Worm (Caenorhabditis elegans) whole organism, L1 larva: ENCODE results near the gene F33E11.2.

Experiments
- C04F5.9 ChIP-seq: sonication (generic microtip); optimal IDR thresholded peaks from 2 replicates; lab custom pipeline; 2016; ENCODE audit warnings: missing genetic modification characterization, missing compliant biosample characterization
- F16B12.6 ChIP-seq: fragments of 150-350 bp; optimal IDR thresholded peaks from 2 replicates; lab custom pipeline; 2014; ENCODE audit warnings: missing biosample characterization, missing genetic modification characterization
- Y116A8C.19 ChIP-seq: sonication (generic microtip); optimal IDR thresholded peaks from 2 replicates; lab custom pipeline; 2016; ENCODE audit warnings: missing compliant biosample characterization, missing genetic modification characterization, borderline replicate concordance
- ceh-63 ChIP-seq: fragments of 200-800 bp; sonication (Bioruptor generic); optimal IDR thresholded peaks from 2 replicates; lab custom pipeline; 2018; ENCODE audit warnings: mild to moderate bottlenecking, missing genetic modification characterization, missing compliant biosample characterization
- ceh-8 ChIP-seq: fragments of 200-800 bp; sonication (Bioruptor generic); optimal IDR thresholded peaks from 2 replicates; lab custom pipeline; 2018; ENCODE audit warnings: mild to moderate bottlenecking, missing genetic modification characterization, moderate library complexity, missing compliant biosample characterization
- ceh-90 ChIP-seq: sonication (generic microtip); optimal IDR thresholded peaks from 2 replicates; lab custom pipeline; 2016; ENCODE audit warnings: missing genetic modification characterization, missing compliant biosample characterization
- ces-1 ChIP-seq: fragments of 150-350 bp; optimal IDR thresholded peaks from 2 replicates; lab custom pipeline; 2014; ENCODE audit warnings: missing biosample characterization, missing genetic modification reagents, missing genetic modification characterization
- dpl-1 ChIP-seq, 3 experiments: fragments of 150-350 bp in 2 of 3; sonication (generic microtip) in 1 of 3; optimal IDR thresholded peaks; 2 replicates each; lab custom pipeline; 2014 to 2017; ENCODE audit warnings: missing biosample characterization in 3 of 3, missing genetic modification characterization in 3 of 3, missing genetic modification reagents in 3 of 3
- efl-1 ChIP-seq, 4 experiments: fragments of 150-350 bp; optimal IDR thresholded peaks in 3 of 4; peaks in 1 of 4; 1 replicate in 1 of 4; 2 replicates in 3 of 4; lab custom pipeline; 2014; ENCODE audit warnings: missing biosample characterization in 2 of 4, missing genetic modification characterization in 2 of 4, missing genetic modification reagents in 2 of 4
- efl-3 ChIP-seq: fragments of 200-800 bp; sonication (Bioruptor generic); optimal IDR thresholded peaks from 2 replicates; lab custom pipeline; 2018; ENCODE audit warnings: mild to moderate bottlenecking, missing genetic modification characterization, missing compliant biosample characterization
- egl-13 ChIP-seq: sonication (generic microtip); optimal IDR thresholded peaks from 2 replicates; lab custom pipeline; 2016; ENCODE audit warnings: missing genotype, missing genetic modification reagents, missing genetic modification characterization, missing compliant biosample characterization
- egl-27 ChIP-seq, 2 experiments: fragments of 150-350 bp in 1 of 2; sonication (generic microtip); optimal IDR thresholded peaks; 3 replicates each; lab custom pipeline; 2017 to 2018; ENCODE audit warnings: missing biosample characterization in 2 of 2, missing genetic modification characterization in 2 of 2, missing genetic modification reagents in 2 of 2
- elt-2 ChIP-seq: sonication (generic microtip); optimal IDR thresholded peaks from 2 replicates; lab custom pipeline; 2016; ENCODE audit warnings: missing genetic modification characterization, mild to moderate bottlenecking, inconsistent platforms, missing compliant biosample characterization, missing genetic modification reagents
- ets-5 ChIP-seq: fragments of 200-800 bp; sonication (Bioruptor generic); IDR thresholded peaks from 2 replicates; pipeline ENCODE4 v1.3.6; 2022; ENCODE audit warnings: missing genetic modification characterization, missing compliant biosample characterization
- fkh-10 ChIP-seq: sonication (generic microtip); optimal IDR thresholded peaks from 2 replicates; lab custom pipeline; 2017; ENCODE audit warnings: missing biosample characterization, missing genetic modification reagents, missing genetic modification characterization
- fos-1 ChIP-seq: fragments of 150-350 bp; optimal IDR thresholded peaks from 2 replicates; lab custom pipeline; 2014; ENCODE audit warnings: missing biosample characterization, missing genetic modification characterization
- hlh-17 ChIP-seq: fragments of 200-800 bp; sonication (Bioruptor generic); optimal IDR thresholded peaks from 2 replicates; lab custom pipeline; 2018; ENCODE audit warnings: missing genetic modification characterization, mild to moderate bottlenecking, missing compliant biosample characterization, moderate library complexity, borderline replicate concordance
- hlh-4 ChIP-seq: sonication (generic microtip); optimal IDR thresholded peaks from 2 replicates; lab custom pipeline; 2016; ENCODE audit warnings: mild to moderate bottlenecking, missing genetic modification characterization, missing compliant biosample characterization
- hpl-2 ChIP-seq: fragments of 150-350 bp; optimal IDR thresholded peaks from 2 replicates; lab custom pipeline; 2014; ENCODE audit warnings: missing biosample characterization, missing genetic modification reagents, missing genetic modification characterization
- irx-1 ChIP-seq: sonication (generic microtip); optimal IDR thresholded peaks from 2 replicates; lab custom pipeline; 2016; ENCODE audit warnings: missing genetic modification characterization, missing compliant biosample characterization
- jun-1 ChIP-seq: fragments of 150-350 bp; optimal IDR thresholded peaks from 2 replicates; lab custom pipeline; 2014; ENCODE audit warnings: missing biosample characterization, missing genetic modification reagents, missing genetic modification characterization
- lin-13 ChIP-seq: fragments of 150-350 bp; optimal IDR thresholded peaks from 2 replicates; lab custom pipeline; 2014; ENCODE audit warnings: missing biosample characterization, missing genetic modification reagents, missing genetic modification characterization
- lin-35 ChIP-seq, 2 experiments: fragments of 150-350 bp; optimal IDR thresholded peaks; 2 replicates each; lab custom pipeline; 2014; ENCODE audit warnings: missing biosample characterization in 2 of 2, missing genetic modification characterization in 2 of 2, missing genetic modification reagents in 2 of 2
- lin-39 ChIP-seq: fragments of 150-350 bp; optimal IDR thresholded peaks from 2 replicates; lab custom pipeline; 2014; ENCODE audit warnings: missing biosample characterization, missing genetic modification reagents, missing genetic modification characterization
- lir-3 ChIP-seq: sonication (generic microtip); optimal IDR thresholded peaks from 2 replicates; lab custom pipeline; 2016; ENCODE audit warnings: mild to moderate bottlenecking, missing genetic modification characterization, moderate library complexity, missing compliant biosample characterization; ENCODE audit not compliant: poor library complexity
- lsy-2 ChIP-seq, 2 experiments: fragments of 150-350 bp; optimal IDR thresholded peaks; 2 replicates each; lab custom pipeline; 2014; ENCODE audit warnings: missing biosample characterization in 2 of 2, missing genetic modification characterization in 2 of 2
- mab-9 ChIP-seq: fragments of 200-800 bp; sonication (Bioruptor generic); IDR thresholded peaks from 2 replicates; pipeline ENCODE4 v1.3.6; 2022; ENCODE audit warnings: missing genetic modification reagents, missing genetic modification characterization, missing compliant biosample characterization
- mdl-1 ChIP-seq, 2 experiments: fragments of 150-350 bp; optimal IDR thresholded peaks; 2 replicates each; lab custom pipeline; 2014 to 2017; ENCODE audit warnings: missing biosample characterization in 2 of 2, missing genetic modification characterization in 2 of 2, inconsistent platforms in 1 of 2
- mep-1 ChIP-seq: fragments of 150-350 bp; optimal IDR thresholded peaks from 2 replicates; lab custom pipeline; 2014; ENCODE audit warnings: missing biosample characterization, missing genetic modification characterization
- nhr-12 ChIP-seq: sonication (generic microtip); optimal IDR thresholded peaks from 2 replicates; lab custom pipeline; 2017; ENCODE audit warnings: missing biosample characterization, missing genetic modification characterization
- nhr-19 ChIP-seq: fragments of 200-800 bp; sonication (Bioruptor generic); conservative IDR thresholded peaks from 2 replicates; pipeline ENCODE4 v1.3.6; 2022; ENCODE audit warnings: missing genetic modification characterization, missing compliant biosample characterization
- nhr-20 ChIP-seq: sonication (generic microtip); optimal IDR thresholded peaks from 2 replicates; lab custom pipeline; 2016; ENCODE audit warnings: mild to moderate bottlenecking, missing genetic modification characterization, missing compliant biosample characterization
- nhr-47 ChIP-seq: sonication (generic microtip); optimal IDR thresholded peaks from 2 replicates; lab custom pipeline; 2016; ENCODE audit warnings: mild to moderate bottlenecking, missing genetic modification characterization, moderate library complexity, missing compliant biosample characterization
- nhr-71 ChIP-seq: sonication (generic microtip); optimal IDR thresholded peaks from 2 replicates; lab custom pipeline; 2016; ENCODE audit warnings: mild to moderate bottlenecking, missing genetic modification characterization, moderate library complexity, missing compliant biosample characterization
- nhr-76 ChIP-seq: sonication (generic microtip); optimal IDR thresholded peaks from 2 replicates; lab custom pipeline; 2017; ENCODE audit warnings: missing biosample characterization, missing genetic modification characterization
- nhr-77 ChIP-seq: fragments of 150-350 bp; optimal IDR thresholded peaks from 2 replicates; lab custom pipeline; 2014; ENCODE audit warnings: missing biosample characterization, missing genetic modification characterization
- nhr-84 ChIP-seq: sonication (generic microtip); optimal IDR thresholded peaks from 2 replicates; lab custom pipeline; 2017; ENCODE audit warnings: missing biosample characterization, missing genetic modification characterization
- nhr-90 ChIP-seq: sonication (generic microtip); optimal IDR thresholded peaks from 2 replicates; lab custom pipeline; 2016; ENCODE audit warnings: mild to moderate bottlenecking, missing genetic modification characterization, missing compliant biosample characterization; ENCODE audit not compliant: poor library complexity
- pag-3 ChIP-seq: sonication (generic microtip); optimal IDR thresholded peaks from 2 replicates; lab custom pipeline; 2017; ENCODE audit warnings: missing genetic modification characterization, mild to moderate bottlenecking, missing compliant biosample characterization, antibody characterized with exemption, borderline replicate concordance; ENCODE audit not compliant: insufficient read depth
- pax-3 ChIP-seq: fragments of 200-800 bp; sonication (Bioruptor generic); optimal IDR thresholded peaks from 2 replicates; lab custom pipeline; 2018; ENCODE audit warnings: mild to moderate bottlenecking, missing genetic modification characterization, moderate library complexity, missing compliant biosample characterization
- pqm-1 ChIP-seq: sonication (generic microtip); optimal IDR thresholded peaks from 3 replicates; lab custom pipeline; 2017; ENCODE audit warnings: missing biosample characterization, missing genetic modification characterization
- skn-1 ChIP-seq: fragments of 150-350 bp; optimal IDR thresholded peaks from 2 replicates; lab custom pipeline; 2014; ENCODE audit warnings: missing biosample characterization, missing genetic modification characterization
- sptf-1 ChIP-seq: fragments of 150-350 bp; optimal IDR thresholded peaks from 2 replicates; lab custom pipeline; 2014; ENCODE audit warnings: missing biosample characterization, missing genetic modification characterization
- sup-37 ChIP-seq: fragments of 200-800 bp; sonication (Bioruptor generic); optimal IDR thresholded peaks from 2 replicates; lab custom pipeline; 2018; ENCODE audit warnings: mild to moderate bottlenecking, missing genetic modification characterization, missing compliant biosample characterization
- swsn-7 ChIP-seq: sonication (generic microtip); optimal IDR thresholded peaks from 2 replicates; lab custom pipeline; 2016; ENCODE audit warnings: missing genetic modification characterization, missing compliant biosample characterization
- tbx-2 ChIP-seq: sonication (generic microtip); optimal IDR thresholded peaks from 2 replicates; lab custom pipeline; 2016; ENCODE audit warnings: missing genetic modification characterization, missing compliant biosample characterization
- tlp-1 ChIP-seq: fragments of 150-350 bp; optimal IDR thresholded peaks from 2 replicates; lab custom pipeline; 2014; ENCODE audit warnings: missing biosample characterization, missing genetic modification characterization
- unc-130 ChIP-seq: fragments of 150-350 bp; optimal IDR thresholded peaks from 2 replicates; lab custom pipeline; 2017; ENCODE audit warnings: missing biosample characterization, missing genetic modification characterization, inconsistent platforms
- unc-30 ChIP-seq: sonication (generic microtip); optimal IDR thresholded peaks from 2 replicates; lab custom pipeline; 2017; ENCODE audit warnings: missing biosample characterization, missing genetic modification characterization
- unc-98 ChIP-seq: fragments of 200-800 bp; sonication (Bioruptor generic); IDR thresholded peaks from 2 replicates; pipeline ENCODE4 v1.3.6; 2022; ENCODE audit warnings: missing genetic modification characterization, missing compliant biosample characterization
- xbp-1 ChIP-seq: sonication (generic microtip); optimal IDR thresholded peaks from 2 replicates; lab custom pipeline; 2016; ENCODE audit warnings: missing genetic modification characterization, missing compliant biosample characterization
- zip-4 ChIP-seq: fragments of 200-800 bp; sonication (Bioruptor generic); optimal IDR thresholded peaks from 2 replicates; lab custom pipeline; 2018; ENCODE audit warnings: mild to moderate bottlenecking, missing genetic modification characterization, moderate library complexity, missing compliant biosample characterization
- ztf-4 ChIP-seq: fragments of 150-350 bp; optimal IDR thresholded peaks from 2 replicates; lab custom pipeline; 2014; ENCODE audit warnings: missing biosample characterization, missing genetic modification characterization

F33E11.2 gene

DNA sequence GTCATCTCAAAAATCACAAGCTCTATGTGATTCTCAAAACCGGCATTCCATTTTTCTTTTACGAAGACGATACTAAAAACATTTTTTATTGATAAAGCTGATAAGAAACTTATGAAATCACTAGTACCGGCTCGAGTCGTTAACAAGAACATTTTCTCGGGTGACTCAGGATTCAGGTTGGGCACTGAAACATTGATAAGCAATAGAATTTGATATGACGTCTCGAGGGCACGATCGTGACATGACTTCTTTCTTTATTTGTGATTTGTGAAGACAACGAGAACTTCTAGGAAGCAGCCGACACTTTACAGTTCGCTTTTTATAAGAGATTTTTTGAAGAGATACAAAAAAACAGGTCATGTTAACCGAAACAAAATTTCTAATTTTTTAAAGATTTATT, 36.0 kb downstream of the F33E11.2 start:
- TF ChIP-seq unc-30 (tag; lab: Kevin White, UChicago) (no peak), nhr-90 (tag; lab: Kevin White, UChicago) (peak; percentile 17), Y116A8C.19 (no peak), ztf-4 (tag; lab: Kevin White, UChicago) (no peak), lin-35 (GFP tag; optimal IDR thresholded peaks at IDR 0.05; lab: Kevin White, UChicago) (peak in 1 of 2 experiments; percentile 6), nhr-19 (GFP tag; lab: Robert Waterston, UW) (no peak), ces-1 (no peak), nhr-47 (tag; lab: Kevin White, UChicago) (no peak), skn-1 (tag; lab: Kevin White, UChicago) (no peak), nhr-20 (peak; percentile 10), F16B12.6 (tag; lab: Kevin White, UChicago) (no peak), ceh-90 (tag; lab: Kevin White, UChicago) (no peak), nhr-77 (no peak), lin-13 (no peak), xbp-1 (no peak), mab-9 (no peak), zip-4 (GFP tag; lab: Kevin White, UChicago) (no peak), elt-2 (tag; lab: Kevin White, UChicago) (peak; percentile 95), pqm-1 (tag; lab: Kevin White, UChicago) (peak; percentile 9), irx-1 (no peak), ceh-8 (GFP tag; lab: Kevin White, UChicago) (no peak), tlp-1 (tag; lab: Kevin White, UChicago) (no peak), efl-1 (optimal IDR thresholded peaks at IDR 0.05; lab: Kevin White, UChicago) (no peak), efl-1 (GFP tag; optimal IDR thresholded peaks at IDR 0.05 in 1 of 2; lab: Kevin White, UChicago) (peak in 1 of 2 experiments; percentile 83), egl-13 (tag; lab: Kevin White, UChicago) (no peak), nhr-12 (tag; lab: Kevin White, UChicago) (no peak), hlh-17 (no peak), ets-5 (GFP tag; lab: Robert Waterston, UW) (no peak), dpl-1 (GFP tag; optimal IDR thresholded peaks at IDR 0.05; lab: Kevin White, UChicago) (no peak), swsn-7 (no peak), lir-3 (no peak), hpl-2 (GFP tag; lab: Kevin White, UChicago) (no peak), egl-27 (tag; optimal IDR thresholded peaks at IDR 0.05; lab: Kevin White, UChicago) (no peak), hlh-4 (no peak), jun-1 (tag; lab: Kevin White, UChicago) (peak; percentile 67), nhr-71 (tag; lab: Kevin White, UChicago) (no peak), lsy-2 (tag; optimal IDR thresholded peaks at IDR 0.05; lab: Kevin White, UChicago) (no peak), mep-1 (tag; lab: Kevin White, UChicago) (no peak), unc-130 (no peak), C04F5.9 (tag; lab: Kevin White, UChicago) (no peak), ceh-63 (no peak), pax-3 (tag; lab: Kevin White, UChicago) (peak; percentile 36), sup-37 (no peak), pag-3 (tag; lab: Kevin White, UChicago) (no peak), nhr-76 (no peak), sptf-1 (tag; lab: Kevin White, UChicago) (no peak), mdl-1 (tag; optimal IDR thresholded peaks at IDR 0.05; lab: Kevin White, UChicago) (no peak), nhr-84 (tag; lab: Kevin White, UChicago) (no peak), fos-1 (tag; lab: Kevin White, UChicago) (no peak), lin-39 (tag; lab: Kevin White, UChicago) (no peak), unc-98 (GFP tag; lab: Robert Waterston, UW) (no peak), tbx-2 (no peak), efl-3 (no peak), fkh-10 (GFP tag; lab: Kevin White, UChicago) (no peak)
